Worm (Caenorhabditis elegans) whole organism, L2 larva: Measurements from ENCODE around the gene fbxb-103.
A peak's percentile ranks its signal among the peaks of the same experiment; 100 is the strongest.

Source experiments
- crh-2 ChIP-seq: sonication (generic microtip); optimal IDR thresholded peaks from 2 replicates; lab custom pipeline; 2017; ENCODE audit warnings: missing biosample characterization, missing genetic modification characterization
- dmd-4 ChIP-seq: sonication (generic microtip); optimal IDR thresholded peaks from 2 replicates; lab custom pipeline; 2017; ENCODE audit warnings: missing biosample characterization, missing genetic modification characterization
- fos-1 ChIP-seq: fragments of 150-350 bp; optimal IDR thresholded peaks from 2 replicates; lab custom pipeline; 2014; ENCODE audit warnings: missing biosample characterization, missing genetic modification characterization
- gmeb-1 ChIP-seq: fragments of 150-350 bp; optimal IDR thresholded peaks from 2 replicates; lab custom pipeline; 2014; ENCODE audit warnings: missing biosample characterization, missing genetic modification characterization

Gene fbxb-103

DNA sequence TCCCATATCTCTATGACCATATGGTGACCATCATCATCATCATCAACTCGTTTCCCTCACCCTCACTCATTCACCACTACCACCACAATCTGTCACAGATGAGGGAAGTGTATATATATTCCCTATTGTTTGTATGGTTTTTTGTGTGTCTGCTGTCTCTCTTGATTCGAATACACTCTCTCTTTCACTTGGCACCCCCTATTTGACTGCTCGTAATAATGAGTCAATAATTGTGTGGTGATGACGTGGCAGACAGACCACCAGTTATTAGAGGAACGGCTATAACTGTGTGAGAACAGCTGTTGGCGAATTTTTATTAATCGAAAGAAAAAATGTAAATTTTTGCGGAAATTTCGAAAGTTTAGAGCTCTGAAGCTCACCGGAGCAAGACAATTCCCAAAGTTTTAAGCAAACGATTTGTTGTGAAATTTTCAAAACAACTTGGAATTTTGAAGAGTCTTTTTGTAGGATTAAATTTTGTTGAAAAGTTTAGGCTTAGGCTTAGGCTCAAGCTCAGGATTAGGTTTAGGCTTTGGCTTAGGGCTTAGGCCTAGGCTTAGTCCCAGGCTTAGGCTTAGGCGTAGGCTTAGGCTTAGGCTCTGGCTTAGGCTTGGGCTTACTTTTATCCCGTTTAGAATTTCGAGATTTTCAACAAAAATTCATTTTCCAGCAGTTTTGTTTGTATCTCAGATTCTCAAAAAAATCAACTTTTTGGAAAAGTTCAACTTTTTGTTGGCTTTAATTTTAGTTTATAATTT, 50.7 kb downstream of the fbxb-103 start:
- TF ChIP-seq crh-2 (tag; lab: Kevin White, UChicago) (peak; percentile 61), gmeb-1 (peak; percentile 5), fos-1 (tag; lab: Kevin White, UChicago) (no peak), dmd-4 (tag; lab: Kevin White, UChicago) (no peak)
